Fruit fly (Drosophila melanogaster) whole organism, embryonic: ENCODE measurements around the gene CG42375.

Source experiments
- CG1024 ChIP-seq: fragments of 200-800 bp; sonication (Bioruptor generic); IDR thresholded peaks from 2 replicates; pipeline ENCODE4 v1.3.6; 2022; ENCODE audit warnings: missing biosample characterization, missing genetic modification characterization
- CG10543 ChIP-seq: fragments of 200-800 bp; sonication (Bioruptor generic); optimal IDR thresholded peaks from 3 replicates; lab custom pipeline; 2017; ENCODE audit warnings: missing biosample characterization, mild to moderate bottlenecking, missing genetic modification characterization, moderate library complexity
- CG11504 ChIP-seq: fragments of 200-800 bp; sonication (Bioruptor generic); optimal IDR thresholded peaks from 3 replicates; lab custom pipeline; 2019; ENCODE audit warnings: missing biosample characterization, mild to moderate bottlenecking, missing genetic modification characterization, moderate library complexity
- CG13287 ChIP-seq: fragments of 200-800 bp; sonication (Bioruptor generic); IDR thresholded peaks from 2 replicates; pipeline ENCODE4 v1.3.6; 2022; ENCODE audit warnings: missing biosample characterization, missing genetic modification characterization; ENCODE audit not compliant: partially characterized antibody
- CG13624 ChIP-seq: fragments of 200-800 bp; sonication (Bioruptor generic); optimal IDR thresholded peaks from 2 replicates; lab custom pipeline; 2016; ENCODE audit warnings: missing biosample characterization, missing genetic modification characterization
- CG14965 ChIP-seq: fragments of 200-800 bp; sonication (Bioruptor generic); optimal IDR thresholded peaks from 2 replicates; lab custom pipeline; 2016; ENCODE audit warnings: missing biosample characterization, missing genetic modification characterization, borderline replicate concordance
- CG16863 ChIP-seq: fragments of 200-800 bp; sonication (Bioruptor generic); optimal IDR thresholded peaks from 3 replicates; lab custom pipeline; 2016; ENCODE audit warnings: missing biosample characterization, missing genetic modification characterization
- CG17359 ChIP-seq: fragments of 200-800 bp; sonication (Bioruptor generic); optimal IDR thresholded peaks from 3 replicates; lab custom pipeline; 2018; ENCODE audit warnings: missing biosample characterization, mild to moderate bottlenecking, missing genetic modification characterization, moderate library complexity
- CG17802 ChIP-seq: fragments of 200-800 bp; sonication (Bioruptor generic); optimal IDR thresholded peaks from 2 replicates; lab custom pipeline; 2018; ENCODE audit warnings: missing biosample characterization, mild to moderate bottlenecking, missing genetic modification characterization, moderate library complexity
- CG18262 ChIP-seq: fragments of 200-800 bp; optimal IDR thresholded peaks from 3 replicates; lab custom pipeline; 2019; ENCODE audit warnings: missing biosample characterization, mild to moderate bottlenecking, missing genetic modification characterization, moderate library complexity
- CG2678 ChIP-seq: fragments of 200-800 bp; sonication (Bioruptor generic); optimal IDR thresholded peaks from 3 replicates; lab custom pipeline; 2019; ENCODE audit warnings: missing biosample characterization, mild to moderate bottlenecking, missing genetic modification characterization, moderate library complexity
- CG4424 ChIP-seq: fragments of 200-800 bp; sonication (Bioruptor generic); optimal IDR thresholded peaks from 3 replicates; lab custom pipeline; 2016; ENCODE audit warnings: missing biosample characterization, missing genetic modification characterization
- CG6854 ChIP-seq: fragments of 200-800 bp; sonication (Bioruptor generic); optimal IDR thresholded peaks from 3 replicates; lab custom pipeline; 2017; ENCODE audit warnings: missing biosample characterization, mild to moderate bottlenecking, missing genetic modification characterization
- CG7556 ChIP-seq: fragments of 200-800 bp; sonication (Bioruptor generic); optimal IDR thresholded peaks from 2 replicates; lab custom pipeline; 2017; ENCODE audit warnings: missing biosample characterization, mild to moderate bottlenecking, missing genetic modification characterization
- CoRest ChIP-seq: fragments of 200-800 bp; sonication (Bioruptor generic); optimal IDR thresholded peaks from 3 replicates; lab custom pipeline; 2018; ENCODE audit warnings: missing biosample characterization, mild to moderate bottlenecking, missing genetic modification characterization, moderate library complexity
- Dad ChIP-seq: fragments of 200-800 bp; sonication (Bioruptor generic); optimal IDR thresholded peaks from 3 replicates; lab custom pipeline; 2016; ENCODE audit warnings: missing biosample characterization, missing genetic modification characterization
- Deaf1 ChIP-seq: fragments of 200-800 bp; optimal IDR thresholded peaks from 3 replicates; lab custom pipeline; 2019; ENCODE audit warnings: missing biosample characterization, mild to moderate bottlenecking, missing genetic modification characterization, moderate library complexity
- E2f2 ChIP-seq: fragments of 200-800 bp; sonication (Bioruptor generic); IDR thresholded peaks from 2 replicates; pipeline ENCODE4 v1.3.6; 2022; ENCODE audit warnings: missing biosample characterization, missing genetic modification characterization
- HHEX ChIP-seq: fragments of 200-800 bp; sonication (Bioruptor generic); optimal IDR thresholded peaks from 3 replicates; lab custom pipeline; 2017; ENCODE audit warnings: missing biosample characterization, mild to moderate bottlenecking, missing genetic modification characterization, missing genetic modification reagents
- Oaz ChIP-seq: fragments of 200-800 bp; sonication (Bioruptor generic); IDR thresholded peaks from 2 replicates; pipeline ENCODE4 v1.3.6; 2022; ENCODE audit warnings: missing biosample characterization, missing genetic modification characterization
- Optix ChIP-seq: fragments of 200-800 bp; sonication (Bioruptor generic); IDR thresholded peaks from 3 replicates; pipeline ENCODE4 v1.3.6; 2022; ENCODE audit warnings: missing biosample characterization, missing genetic modification characterization
- Rfx ChIP-seq: fragments of 200-800 bp; sonication (Bioruptor generic); IDR thresholded peaks from 2 replicates; pipeline ENCODE4 v1.3.6; 2022; ENCODE audit warnings: missing biosample characterization, missing genetic modification characterization
- Sox100B ChIP-seq: fragments of 200-800 bp; sonication (Bioruptor generic); optimal IDR thresholded peaks from 3 replicates; lab custom pipeline; 2018; ENCODE audit warnings: missing biosample characterization, mild to moderate bottlenecking, missing genetic modification characterization
- Taf1 ChIP-seq: fragments of 200-800 bp; sonication (Bioruptor generic); IDR thresholded peaks from 2 replicates; pipeline ENCODE4 v1.3.6; 2022; ENCODE audit warnings: missing biosample characterization, missing genetic modification characterization
- Xrp1 ChIP-seq: fragments of 200-800 bp; sonication (Bioruptor generic); IDR thresholded peaks from 2 replicates; pipeline ENCODE4 v1.3.6; 2022; ENCODE audit warnings: missing biosample characterization, missing genetic modification characterization
- aop ChIP-seq: fragments of 200-800 bp; sonication (Bioruptor generic); IDR thresholded peaks from 2 replicates; pipeline ENCODE4 v1.3.6; 2022; ENCODE audit warnings: missing biosample characterization, missing genetic modification characterization
- ara ChIP-seq: fragments of 200-800 bp; sonication (Bioruptor generic); IDR thresholded peaks from 2 replicates; pipeline ENCODE4 v1.3.6; 2022; ENCODE audit warnings: missing biosample characterization, missing genetic modification characterization
- ase ChIP-seq: fragments of 200-800 bp; sonication (Bioruptor generic); IDR thresholded peaks from 3 replicates; pipeline ENCODE4 v1.3.6; 2022; ENCODE audit warnings: missing biosample characterization, missing genetic modification characterization
- bsh ChIP-seq, 2 experiments: fragments of 200-800 bp; sonication (Bioruptor generic); optimal IDR thresholded peaks; 2 replicates each; lab custom pipeline; 2017 to 2018; ENCODE audit warnings: mild to moderate bottlenecking in 2 of 2, missing biosample characterization in 2 of 2, missing genetic modification characterization in 2 of 2, moderate library complexity in 1 of 2
- cas ChIP-seq: fragments of 200-800 bp; sonication (Bioruptor generic); IDR thresholded peaks from 2 replicates; pipeline ENCODE4 v1.3.6; 2022; ENCODE audit warnings: missing biosample characterization, missing genetic modification characterization
- chm ChIP-seq: fragments of 200-800 bp; sonication (Bioruptor generic); IDR thresholded peaks from 2 replicates; pipeline ENCODE4 v1.3.6; 2022; ENCODE audit warnings: missing biosample characterization, missing genetic modification characterization
- corto ChIP-seq: fragments of 200-800 bp; sonication (Bioruptor generic); optimal IDR thresholded peaks from 2 replicates; lab custom pipeline; 2016; ENCODE audit warnings: missing biosample characterization, mild to moderate bottlenecking, missing genetic modification characterization, moderate library complexity
- crc ChIP-seq: fragments of 200-800 bp; sonication (Bioruptor generic); optimal IDR thresholded peaks from 2 replicates; lab custom pipeline; 2016; ENCODE audit warnings: missing biosample characterization, missing genetic modification characterization
- dm ChIP-seq: fragments of 200-800 bp; sonication (Bioruptor generic); optimal IDR thresholded peaks from 3 replicates; lab custom pipeline; 2016; ENCODE audit warnings: missing biosample characterization, missing genetic modification characterization
- dmrt99B ChIP-seq: fragments of 200-800 bp; sonication (Bioruptor generic); optimal IDR thresholded peaks from 2 replicates; lab custom pipeline; 2018; ENCODE audit warnings: missing biosample characterization, mild to moderate bottlenecking, missing genetic modification characterization, moderate library complexity
- esg ChIP-seq: fragments of 200-800 bp; sonication (Bioruptor generic); conservative IDR thresholded peaks from 2 replicates; pipeline ENCODE4 v1.3.6; 2022; ENCODE audit warnings: missing biosample characterization, missing genetic modification characterization
- eve ChIP-seq, 2 experiments: fragments of >200 bp; optimal IDR thresholded peaks; 2 replicates each; lab custom pipeline; 2017; ENCODE audit warnings: missing biosample characterization in 2 of 2, missing genetic modification characterization in 2 of 2
- gem ChIP-seq: fragments of 200-800 bp; sonication (Bioruptor generic); optimal IDR thresholded peaks from 2 replicates; lab custom pipeline; 2019; ENCODE audit warnings: missing biosample characterization, mild to moderate bottlenecking, missing genetic modification characterization, moderate library complexity
- gsb ChIP-seq: fragments of 200-800 bp; sonication (Bioruptor generic); IDR thresholded peaks from 2 replicates; pipeline ENCODE4 v1.3.6; 2022; ENCODE audit warnings: missing biosample characterization, missing genetic modification characterization
- gt ChIP-seq: fragments of 200-800 bp; sonication (Bioruptor generic); IDR thresholded peaks from 2 replicates; pipeline ENCODE4 v1.3.6; 2022; ENCODE audit warnings: missing biosample characterization, missing genetic modification characterization
- lab ChIP-seq: fragments of 200-800 bp; sonication (Bioruptor generic); optimal IDR thresholded peaks from 3 replicates; lab custom pipeline; 2017; ENCODE audit warnings: missing biosample characterization, missing genetic modification characterization, mild to moderate bottlenecking, moderate library complexity, missing genetic modification reagents
- lov ChIP-seq, 2 experiments: fragments of 200-800 bp in 1 of 2; fragments of >200 bp in 1 of 2; sonication (Bioruptor generic) in 1 of 2; IDR thresholded peaks in 1 of 2; optimal IDR thresholded peaks in 1 of 2; 2 replicates in 1 of 2; 3 replicates in 1 of 2; pipeline versions ENCODE4 v1.3.6 to Lab custom; 2017 to 2022; ENCODE audit warnings: missing biosample characterization in 1 of 2, missing genetic modification characterization in 1 of 2
- nau ChIP-seq: fragments of 200-800 bp; sonication (Bioruptor generic); optimal IDR thresholded peaks from 3 replicates; lab custom pipeline; 2017; ENCODE audit warnings: missing biosample characterization, mild to moderate bottlenecking, missing genetic modification characterization, missing genetic modification reagents
- nmo ChIP-seq: fragments of 200-800 bp; sonication (Bioruptor generic); optimal IDR thresholded peaks from 2 replicates; lab custom pipeline; 2018; ENCODE audit warnings: missing biosample characterization, mild to moderate bottlenecking, missing genetic modification characterization, moderate library complexity
- org-1 ChIP-seq: fragments of 200-800 bp; sonication (Bioruptor generic); optimal IDR thresholded peaks from 2 replicates; lab custom pipeline; 2017; ENCODE audit warnings: missing biosample characterization, missing genetic modification characterization
- phol ChIP-seq: fragments of 200-800 bp; sonication (Bioruptor generic); optimal IDR thresholded peaks from 3 replicates; lab custom pipeline; 2018; ENCODE audit warnings: missing biosample characterization, mild to moderate bottlenecking, missing genetic modification characterization, moderate library complexity
- stc ChIP-seq: fragments of 200-800 bp; sonication (Bioruptor generic); IDR thresholded peaks from 2 replicates; pipeline ENCODE4 v1.3.6; 2022; ENCODE audit warnings: missing biosample characterization, missing genetic modification characterization
- twi ChIP-seq: fragments of 200-800 bp; optimal IDR thresholded peaks from 2 replicates; lab custom pipeline; 2019; ENCODE audit warnings: missing biosample characterization, mild to moderate bottlenecking, missing genetic modification characterization, moderate library complexity
- unpg ChIP-seq: fragments of 200-800 bp; sonication (Bioruptor generic); optimal IDR thresholded peaks from 3 replicates; lab custom pipeline; 2018; ENCODE audit warnings: missing biosample characterization, mild to moderate bottlenecking, missing genetic modification characterization, moderate library complexity

The CG42375 gene

DNA sequence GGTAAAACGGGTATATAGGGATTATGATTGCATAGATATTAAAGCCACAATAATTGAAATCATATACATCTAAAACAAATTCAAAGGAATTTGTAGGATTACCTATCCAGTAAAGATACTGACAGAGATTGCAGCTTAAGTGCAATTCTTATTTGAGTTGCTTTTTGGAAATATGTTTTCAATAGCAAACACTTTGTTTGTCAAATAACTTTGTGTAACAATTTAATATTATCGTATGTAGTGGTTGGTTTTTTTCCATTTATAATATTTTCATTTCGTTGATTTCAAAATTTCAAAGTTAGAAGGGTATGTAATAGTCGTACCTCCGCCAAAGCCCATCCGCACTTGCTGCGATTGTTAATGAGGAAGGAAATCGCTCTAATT is 27.3 kb downstream of the CG42375 start (continued):
- TF ChIP-seq bsh (GFP tag; optimal IDR thresholded peaks at IDR 0.05; lab: Kevin White, UChicago), result peak in 1 of 2 experiments; percentile 1
- no peak for TF ChIP-seq aop (GFP tag; lab: Robert Waterston, UW)
- no peak for TF ChIP-seq HHEX (GFP tag; lab: Kevin White, UChicago)
- no peak for TF ChIP-seq CG13287 (GFP tag; lab: Robert Waterston, UW)
- peak; percentile 7 for TF ChIP-seq phol (tag; lab: Kevin White, UChicago)
- no peak for TF ChIP-seq E2f2
- TF ChIP-seq Oaz (GFP tag; lab: Robert Waterston, UW), result no peak
- TF ChIP-seq Optix (GFP tag; lab: Robert Waterston, UW), result no peak
- no peak for TF ChIP-seq dm (GFP tag; lab: Kevin White, UChicago)
- no peak for TF ChIP-seq lab
- TF ChIP-seq esg (GFP tag; lab: Robert Waterston, UW), result no peak
- no peak for TF ChIP-seq org-1
- no peak for TF ChIP-seq CG14965 (GFP tag; lab: Kevin White, UChicago)
- no peak for TF ChIP-seq Rfx (GFP tag; lab: Robert Waterston, UW)
- TF ChIP-seq ase (GFP tag; lab: Robert Waterston, UW), result no peak
- no peak for TF ChIP-seq chm (GFP tag; lab: Robert Waterston, UW)
- no peak for TF ChIP-seq CG4424 (GFP tag; lab: Kevin White, UChicago)
- no peak for TF ChIP-seq lov (optimal IDR thresholded peaks at IDR 0.05; lab: Kevin White, UChicago)
- no peak for TF ChIP-seq lov (GFP tag; IDR thresholded peaks at IDR 0.05; lab: Robert Waterston, UW)
- peak; percentile 28 for TF ChIP-seq CG11504 (tag; lab: Kevin White, UChicago)
- no peak for TF ChIP-seq stc (GFP tag; lab: Robert Waterston, UW)
- no peak for TF ChIP-seq CG6854 (GFP tag; lab: Kevin White, UChicago)
- TF ChIP-seq CoRest (tag; lab: Kevin White, UChicago), result no peak
- TF ChIP-seq CG18262, result peak; percentile 12
- TF ChIP-seq Dad, result no peak
- peak; percentile 34 for TF ChIP-seq gem (tag; lab: Kevin White, UChicago)
- TF ChIP-seq CG2678 (tag; lab: Kevin White, UChicago), result peak; percentile 18
- TF ChIP-seq unpg (GFP tag; lab: Kevin White, UChicago), result no peak
- no peak for TF ChIP-seq CG16863 (GFP tag; lab: Kevin White, UChicago)
- TF ChIP-seq ara (GFP tag; lab: Robert Waterston, UW), result no peak
- TF ChIP-seq gt (GFP tag; lab: Robert Waterston, UW), result no peak
- peak; percentile 19 for TF ChIP-seq CG7556
- TF ChIP-seq CG1024 (GFP tag; lab: Robert Waterston, UW), result no peak
- no peak for TF ChIP-seq CG10543 (GFP tag; lab: Kevin White, UChicago)
- no peak for TF ChIP-seq Deaf1 (tag; lab: Kevin White, UChicago)
- peak; percentile 21 for TF ChIP-seq nmo
- no peak for TF ChIP-seq CG17359
- peak; percentile 29 for TF ChIP-seq dmrt99B
- no peak for TF ChIP-seq crc
- TF ChIP-seq corto (GFP tag; lab: Kevin White, UChicago), result no peak
- TF ChIP-seq gsb (GFP tag; lab: Robert Waterston, UW), result no peak
- peak; percentile 16 for TF ChIP-seq Sox100B (GFP tag; lab: Kevin White, UChicago)
- peak in 1 of 2 experiments; percentile 46 for TF ChIP-seq eve (GFP tag; optimal IDR thresholded peaks at IDR 0.05; lab: Kevin White, UChicago)
- no peak for TF ChIP-seq cas (GFP tag; lab: Robert Waterston, UW)
- no peak for TF ChIP-seq CG17802 (tag; lab: Kevin White, UChicago)
- no peak for TF ChIP-seq twi (tag; lab: Kevin White, UChicago)
- no peak for TF ChIP-seq Taf1 (GFP tag; lab: Robert Waterston, UW)
- no peak for TF ChIP-seq nau (GFP tag; lab: Kevin White, UChicago)
- TF ChIP-seq Xrp1 (GFP tag; lab: Robert Waterston, UW), result peak; percentile 11; the same call in 1 of the 2 replicates
- no peak for TF ChIP-seq CG13624 (GFP tag; lab: Kevin White, UChicago)
